Worm (Caenorhabditis elegans): ENCODE data around the gene R07C3.13.

DNA sequence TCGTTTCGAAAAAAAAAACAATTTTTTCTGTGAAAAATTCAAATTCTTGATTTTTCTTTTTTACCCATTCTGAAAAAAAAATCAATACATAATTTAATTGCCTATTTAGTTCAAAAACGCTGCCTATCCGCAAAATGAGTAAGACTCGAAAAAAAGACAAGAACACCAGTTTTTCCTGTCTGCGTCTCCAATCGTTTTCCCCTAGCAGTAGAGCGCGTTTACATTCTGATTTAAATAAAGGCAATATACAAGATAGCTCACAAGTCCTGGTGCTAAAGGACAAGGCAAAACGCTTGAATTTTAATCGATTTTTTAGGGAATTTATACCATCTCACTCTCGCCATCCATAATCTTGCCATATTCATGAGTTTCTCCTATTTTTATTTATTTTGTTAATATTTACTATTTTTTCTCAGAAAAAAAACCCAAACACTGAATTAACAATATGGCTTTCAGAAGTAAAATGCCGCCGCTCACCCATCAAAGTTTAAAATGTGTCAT lies 14.0 kb downstream of the R07C3.13 start, which contains the start of gene fbxc-33:
- TF ChIP-seq dao-5 (tag; optimal IDR thresholded peaks at IDR 0.05) (no peak), W03F9.2 (tag; optimal IDR thresholded peaks at IDR 0.05) (no peak), him-1 (tag; optimal IDR thresholded peaks at IDR 0.05) (no peak)

Measured in whole organism, L4/young adult.